Fruit fly (Drosophila melanogaster) whole organism, embryonic: Measurements from ENCODE around the gene CG10232.

ENCODE experiments used
- Bgb ChIP-seq: fragments of 200-800 bp; sonication (Bioruptor generic); IDR thresholded peaks from 2 replicates; pipeline ENCODE4 v1.3.6; 2022; ENCODE audit warnings: missing biosample characterization, missing genetic modification characterization; ENCODE audit not compliant: partially characterized antibody
- CG11504 ChIP-seq: fragments of 200-800 bp; sonication (Bioruptor generic); optimal IDR thresholded peaks from 3 replicates; lab custom pipeline; 2019; ENCODE audit warnings: missing biosample characterization, mild to moderate bottlenecking, missing genetic modification characterization, moderate library complexity
- CG11696 ChIP-seq: fragments of 200-800 bp; sonication (Bioruptor generic); IDR thresholded peaks from 2 replicates; pipeline ENCODE4 v1.3.6; 2022; ENCODE audit warnings: missing biosample characterization, missing genetic modification characterization
- CG12071 ChIP-seq: fragments of 200-800 bp; sonication (Bioruptor generic); optimal IDR thresholded peaks from 3 replicates; lab custom pipeline; 2018; ENCODE audit warnings: missing biosample characterization, mild to moderate bottlenecking, missing genetic modification characterization
- CG12391 ChIP-seq: fragments of 200-800 bp; sonication (Bioruptor generic); optimal IDR thresholded peaks from 3 replicates; lab custom pipeline; 2018; ENCODE audit warnings: missing biosample characterization, mild to moderate bottlenecking, missing genetic modification characterization, moderate library complexity
- CG12769 ChIP-seq: fragments of 200-800 bp; sonication (Bioruptor generic); optimal IDR thresholded peaks from 2 replicates; lab custom pipeline; 2019; ENCODE audit warnings: missing biosample characterization, mild to moderate bottlenecking, missing genetic modification characterization, moderate library complexity
- CG13296 ChIP-seq: fragments of 200-800 bp; sonication (Bioruptor generic); optimal IDR thresholded peaks from 3 replicates; lab custom pipeline; 2018; ENCODE audit warnings: missing biosample characterization, mild to moderate bottlenecking, missing genetic modification characterization
- CG13424 ChIP-seq: fragments of 200-800 bp; sonication (Bioruptor generic); optimal IDR thresholded peaks from 2 replicates; lab custom pipeline; 2019; ENCODE audit warnings: missing biosample characterization, mild to moderate bottlenecking, missing genetic modification characterization, moderate library complexity
- CG13894 ChIP-seq: fragments of 200-800 bp; sonication (Bioruptor generic); optimal IDR thresholded peaks from 3 replicates; lab custom pipeline; 2018; ENCODE audit warnings: missing biosample characterization, mild to moderate bottlenecking, missing genetic modification characterization, moderate library complexity
- CG15514 ChIP-seq: fragments of 200-800 bp; sonication (Bioruptor generic); optimal IDR thresholded peaks from 3 replicates; lab custom pipeline; 2017; ENCODE audit warnings: missing biosample characterization, missing genetic modification characterization, mild to moderate bottlenecking, moderate library complexity, missing genetic modification reagents
- CG2202 ChIP-seq: fragments of 200-800 bp; sonication (Bioruptor generic); optimal IDR thresholded peaks from 2 replicates; lab custom pipeline; 2018; ENCODE audit warnings: missing biosample characterization, mild to moderate bottlenecking, missing genetic modification characterization
- CG2678 ChIP-seq: fragments of 200-800 bp; sonication (Bioruptor generic); optimal IDR thresholded peaks from 3 replicates; lab custom pipeline; 2019; ENCODE audit warnings: missing biosample characterization, mild to moderate bottlenecking, missing genetic modification characterization, moderate library complexity
- CG34376 ChIP-seq: fragments of 200-800 bp; sonication (Bioruptor generic); optimal IDR thresholded peaks from 2 replicates; lab custom pipeline; 2018; ENCODE audit warnings: missing biosample characterization, mild to moderate bottlenecking, missing genetic modification characterization
- CG4360 ChIP-seq: fragments of 200-800 bp; sonication (Bioruptor generic); IDR thresholded peaks from 2 replicates; pipeline ENCODE4 v1.3.6; 2022; ENCODE audit warnings: missing biosample characterization, missing genetic modification characterization
- CG7963 ChIP-seq: fragments of 200-800 bp; sonication (Bioruptor generic); IDR thresholded peaks from 3 replicates; pipeline ENCODE4 v1.3.6; 2022; ENCODE audit warnings: missing biosample characterization, missing genetic modification characterization; ENCODE audit not compliant: partially characterized antibody
- Chrac-16 ChIP-seq: fragments of 200-800 bp; sonication (Bioruptor generic); optimal IDR thresholded peaks from 3 replicates; lab custom pipeline; 2016; ENCODE audit warnings: missing biosample characterization, missing genetic modification characterization
- Dek ChIP-seq: fragments of 200-800 bp; sonication (Bioruptor generic); optimal IDR thresholded peaks from 3 replicates; lab custom pipeline; 2019; ENCODE audit warnings: missing biosample characterization, mild to moderate bottlenecking, missing genetic modification characterization, moderate library complexity
- Doc3 ChIP-seq: fragments of 200-800 bp; sonication (Bioruptor generic); IDR thresholded peaks from 3 replicates; pipeline ENCODE4 v1.3.6; 2022; ENCODE audit warnings: missing biosample characterization, missing genetic modification characterization; ENCODE audit not compliant: partially characterized antibody
- Dref ChIP-seq: fragments of 200-800 bp; sonication (Bioruptor generic); IDR thresholded peaks from 2 replicates; pipeline ENCODE4 v1.3.6; 2022; ENCODE audit warnings: missing biosample characterization, missing genetic modification characterization
- ERR ChIP-seq: fragments of 200-800 bp; sonication (Bioruptor generic); optimal IDR thresholded peaks from 2 replicates; lab custom pipeline; 2016; ENCODE audit warnings: missing biosample characterization, missing genetic modification characterization
- GATAe ChIP-seq: fragments of 200-800 bp; sonication (Bioruptor generic); conservative IDR thresholded peaks from 2 replicates; pipeline ENCODE4 v1.3.6; 2022; ENCODE audit warnings: missing biosample characterization, missing genetic modification characterization
- Gsc ChIP-seq: fragments of 200-800 bp; sonication (Bioruptor generic); IDR thresholded peaks from 2 replicates; pipeline ENCODE4 v1.3.6; 2022; ENCODE audit warnings: missing biosample characterization, missing genetic modification characterization
- HHEX ChIP-seq: fragments of 200-800 bp; sonication (Bioruptor generic); optimal IDR thresholded peaks from 3 replicates; lab custom pipeline; 2017; ENCODE audit warnings: missing biosample characterization, mild to moderate bottlenecking, missing genetic modification characterization, missing genetic modification reagents
- HLH4C ChIP-seq: fragments of 200-800 bp; sonication (Bioruptor generic); IDR thresholded peaks from 3 replicates; pipeline ENCODE4 v1.3.6; 2022; ENCODE audit warnings: missing biosample characterization, missing genetic modification characterization; ENCODE audit not compliant: partially characterized antibody
- HLHmδ ChIP-seq: fragments of 200-800 bp; sonication (Bioruptor generic); optimal IDR thresholded peaks from 2 replicates; lab custom pipeline; 2018; ENCODE audit warnings: missing biosample characterization, mild to moderate bottlenecking, missing genetic modification characterization, moderate library complexity
- Hmr ChIP-seq: fragments of 200-800 bp; sonication (Bioruptor generic); optimal IDR thresholded peaks from 3 replicates; lab custom pipeline; 2017; ENCODE audit warnings: mild to moderate bottlenecking, missing biosample characterization, missing genetic modification reagents, missing genetic modification characterization
- Nf-YA ChIP-seq: fragments of 200-800 bp; sonication (Bioruptor generic); IDR thresholded peaks from 2 replicates; pipeline ENCODE4 v1.3.6; 2022; ENCODE audit warnings: missing biosample characterization, missing genetic modification characterization
- PHDP ChIP-seq: fragments of 200-800 bp; sonication (Bioruptor generic); optimal IDR thresholded peaks from 3 replicates; lab custom pipeline; 2018; ENCODE audit warnings: missing biosample characterization, mild to moderate bottlenecking, missing genetic modification characterization, moderate library complexity
- Ssrp ChIP-seq: fragments of 200-800 bp; sonication (Bioruptor generic); optimal IDR thresholded peaks from 2 replicates; lab custom pipeline; 2018; ENCODE audit warnings: missing biosample characterization, mild to moderate bottlenecking, missing genetic modification characterization, moderate library complexity
- amos ChIP-seq: fragments of 200-800 bp; sonication (Bioruptor generic); IDR thresholded peaks from 2 replicates; pipeline ENCODE4 v1.3.6; 2022; ENCODE audit warnings: missing biosample characterization, missing genetic modification characterization; ENCODE audit not compliant: partially characterized antibody
- bab2 ChIP-seq: fragments of 200-800 bp; sonication (Bioruptor generic); optimal IDR thresholded peaks from 2 replicates; lab custom pipeline; 2016; ENCODE audit warnings: missing biosample characterization, missing genetic modification characterization
- chn ChIP-seq: fragments of 200-800 bp; sonication (Bioruptor generic); optimal IDR thresholded peaks from 2 replicates; lab custom pipeline; 2016; ENCODE audit warnings: missing biosample characterization, missing genetic modification characterization
- exex ChIP-seq: fragments of 200-800 bp; sonication (Bioruptor generic); optimal IDR thresholded peaks from 4 replicates; lab custom pipeline; 2018; ENCODE audit warnings: missing biosample characterization, mild to moderate bottlenecking, missing genetic modification characterization, moderate library complexity
- grau ChIP-seq: fragments of 200-800 bp; optimal IDR thresholded peaks from 3 replicates; lab custom pipeline; 2019; ENCODE audit warnings: missing biosample characterization, mild to moderate bottlenecking, missing genetic modification characterization, moderate library complexity
- gsb ChIP-seq: fragments of 200-800 bp; sonication (Bioruptor generic); IDR thresholded peaks from 2 replicates; pipeline ENCODE4 v1.3.6; 2022; ENCODE audit warnings: missing biosample characterization, missing genetic modification characterization
- hth ChIP-seq: fragments of >200 bp; optimal IDR thresholded peaks from 2 replicates; lab custom pipeline; 2017; ENCODE audit warnings: inconsistent platforms
- inv ChIP-seq: fragments of 200-800 bp; sonication (Bioruptor generic); IDR thresholded peaks from 2 replicates; pipeline ENCODE4 v1.3.6; 2022; ENCODE audit warnings: missing biosample characterization, missing genetic modification characterization; ENCODE audit not compliant: partially characterized antibody
- lilli ChIP-seq: fragments of 200-800 bp; sonication (Bioruptor generic); optimal IDR thresholded peaks from 3 replicates; lab custom pipeline; 2016; ENCODE audit warnings: missing biosample characterization, missing genetic modification characterization
- peb ChIP-seq: fragments of 200-800 bp; sonication (Bioruptor generic); IDR thresholded peaks from 2 replicates; pipeline ENCODE4 v1.3.6; 2022; ENCODE audit warnings: missing biosample characterization, missing genetic modification characterization
- sd ChIP-seq: fragments of 200-800 bp; sonication (Bioruptor generic); optimal IDR thresholded peaks from 3 replicates; lab custom pipeline; 2018; ENCODE audit warnings: missing biosample characterization, mild to moderate bottlenecking, missing genetic modification characterization, moderate library complexity
- sob ChIP-seq: fragments of 200-800 bp; sonication (Bioruptor generic); IDR thresholded peaks from 2 replicates; pipeline ENCODE4 v1.3.6; 2022; ENCODE audit warnings: missing biosample characterization, missing genetic modification characterization
- stc ChIP-seq: fragments of 200-800 bp; sonication (Bioruptor generic); IDR thresholded peaks from 2 replicates; pipeline ENCODE4 v1.3.6; 2022; ENCODE audit warnings: missing biosample characterization, missing genetic modification characterization
- sug ChIP-seq: fragments of 200-800 bp; optimal IDR thresholded peaks from 2 replicates; lab custom pipeline; 2019; ENCODE audit warnings: missing biosample characterization, mild to moderate bottlenecking, missing genetic modification characterization, moderate library complexity
- tna ChIP-seq: fragments of 200-800 bp; sonication (Bioruptor generic); IDR thresholded peaks from 2 replicates; pipeline ENCODE4 v1.3.6; 2022; ENCODE audit warnings: missing biosample characterization, missing genetic modification characterization; ENCODE audit not compliant: partially characterized antibody
- ttk ChIP-seq: fragments of 200-800 bp; sonication (Bioruptor generic); IDR thresholded peaks from 2 replicates; pipeline ENCODE4 v2.1.2; 2022; ENCODE audit warnings: missing biosample characterization, missing genetic modification characterization
- twi ChIP-seq: fragments of 200-800 bp; optimal IDR thresholded peaks from 2 replicates; lab custom pipeline; 2019; ENCODE audit warnings: missing biosample characterization, mild to moderate bottlenecking, missing genetic modification characterization, moderate library complexity
- zfh2 ChIP-seq: fragments of 200-800 bp; sonication (Bioruptor generic); optimal IDR thresholded peaks from 2 replicates; lab custom pipeline; 2016; ENCODE audit warnings: missing biosample characterization, missing genetic modification characterization

Gene CG10232

DNA sequence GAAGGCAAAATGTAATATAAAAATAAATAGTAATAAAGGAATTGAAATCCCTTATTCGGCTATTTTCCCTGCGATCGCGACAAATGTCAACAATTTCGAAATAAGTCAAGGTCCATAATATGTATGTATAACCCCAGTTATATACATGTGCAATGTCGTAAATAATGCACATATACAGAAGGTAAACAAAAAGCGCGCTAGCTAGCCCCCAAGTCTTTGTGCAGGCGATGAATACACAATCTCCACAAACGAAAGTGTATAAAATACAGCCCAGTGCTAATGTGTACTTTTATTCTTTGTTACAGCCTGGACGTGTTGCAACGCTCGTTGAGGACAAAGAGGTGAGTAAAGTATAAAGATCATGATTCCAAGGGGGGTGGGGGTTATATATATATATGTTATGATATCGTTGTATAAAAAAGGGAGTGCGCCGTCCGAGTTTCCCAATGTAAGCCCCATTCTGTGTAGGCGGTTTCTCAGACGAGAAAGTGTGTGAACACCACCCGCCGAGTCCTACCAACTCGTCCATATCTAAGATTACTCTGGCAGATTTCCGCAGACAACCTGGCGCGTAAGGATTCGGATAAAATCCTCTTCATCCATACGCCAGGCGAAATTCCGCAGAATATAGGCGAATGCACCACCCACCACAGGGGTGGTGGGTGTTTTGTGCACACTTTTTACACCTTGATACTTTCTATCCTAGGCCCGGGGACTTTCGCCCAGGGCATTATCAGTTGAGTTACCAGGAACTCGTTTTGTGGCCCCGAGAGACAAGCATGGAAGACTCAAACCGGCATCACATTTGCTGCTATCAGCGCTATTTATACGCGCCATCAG lies 8.4 kb upstream of the CG10232 start (continued):
- TF ChIP-seq chn (GFP tag; lab: Kevin White, UChicago) (peak; percentile 88), tna (GFP tag; lab: Robert Waterston, UW) (peak; percentile 81), twi (tag; lab: Kevin White, UChicago) (no peak), exex (tag; lab: Kevin White, UChicago) (peak; percentile 45), CG11504 (tag; lab: Kevin White, UChicago) (peak; percentile 6), amos (GFP tag; lab: Robert Waterston, UW) (peak; percentile 72; the same call in 1 of the 2 replicates), ttk (GFP tag; lab: Robert Waterston, UW) (peak; percentile 53; the same call in 1 of the 2 replicates), Ssrp (tag; lab: Kevin White, UChicago) (peak; percentile 55), CG12391 (tag; lab: Kevin White, UChicago) (no peak), Chrac-16 (no peak), HLH4C (GFP tag; lab: Robert Waterston, UW) (peak; percentile 64), sob (peak; percentile 60), Hmr (GFP tag; lab: Kevin White, UChicago) (peak; percentile 32), CG4360 (GFP tag; lab: Robert Waterston, UW) (0 out of 2 replicates have a peak, but pooled peaks have one; percentile 25), PHDP (tag; lab: Kevin White, UChicago) (peak; percentile 4), CG11696 (GFP tag; lab: Robert Waterston, UW) (no peak), CG12071 (GFP tag; lab: Kevin White, UChicago) (peak; percentile 20), peb (GFP tag; lab: Robert Waterston, UW) (no peak), hth (lab: Kevin White, UChicago) (no peak), Dek (tag; lab: Kevin White, UChicago) (peak; percentile 24), grau (tag; lab: Kevin White, UChicago) (peak; percentile 14), stc (0 out of 2 replicates have a peak, but pooled peaks have one; percentile 32), HLHmδ (GFP tag; lab: Kevin White, UChicago) (peak; percentile 46), Bgb (GFP tag; lab: Robert Waterston, UW) (peak; percentile 79), sug (peak; percentile 88), CG15514 (GFP tag; lab: Kevin White, UChicago) (peak; percentile 25), Gsc (GFP tag; lab: Robert Waterston, UW) (no peak), Doc3 (GFP tag; lab: Robert Waterston, UW) (no peak), Nf-YA (GFP tag; lab: Robert Waterston, UW) (no peak), CG13296 (GFP tag; lab: Kevin White, UChicago) (peak; percentile 52), CG13424 (peak; percentile 17), ERR (GFP tag; lab: Kevin White, UChicago) (no peak), CG12769 (tag; lab: Kevin White, UChicago) (peak; percentile 98), sd (tag; lab: Kevin White, UChicago) (peak; percentile 92), Dref (GFP tag; lab: Robert Waterston, UW) (no peak), lilli (peak; percentile 9), HHEX (GFP tag; lab: Kevin White, UChicago) (peak; percentile 35), CG7963 (GFP tag; lab: Robert Waterston, UW) (peak; percentile 58; the same call in 2 of the 3 replicates), CG34376 (peak; percentile 96), GATAe (no peak), gsb (GFP tag; lab: Robert Waterston, UW) (peak; percentile 36; the same call in 1 of the 2 replicates), CG2678 (tag; lab: Kevin White, UChicago) (peak; percentile 33), bab2 (GFP tag; lab: Kevin White, UChicago) (no peak), CG2202 (peak; percentile 21), zfh2 (GFP tag; lab: Kevin White, UChicago) (no peak), inv (peak; percentile 45), CG13894 (tag; lab: Kevin White, UChicago) (peak; percentile 94)
